Worm (Caenorhabditis elegans): ENCODE data around the gene oac-55.

DNA sequence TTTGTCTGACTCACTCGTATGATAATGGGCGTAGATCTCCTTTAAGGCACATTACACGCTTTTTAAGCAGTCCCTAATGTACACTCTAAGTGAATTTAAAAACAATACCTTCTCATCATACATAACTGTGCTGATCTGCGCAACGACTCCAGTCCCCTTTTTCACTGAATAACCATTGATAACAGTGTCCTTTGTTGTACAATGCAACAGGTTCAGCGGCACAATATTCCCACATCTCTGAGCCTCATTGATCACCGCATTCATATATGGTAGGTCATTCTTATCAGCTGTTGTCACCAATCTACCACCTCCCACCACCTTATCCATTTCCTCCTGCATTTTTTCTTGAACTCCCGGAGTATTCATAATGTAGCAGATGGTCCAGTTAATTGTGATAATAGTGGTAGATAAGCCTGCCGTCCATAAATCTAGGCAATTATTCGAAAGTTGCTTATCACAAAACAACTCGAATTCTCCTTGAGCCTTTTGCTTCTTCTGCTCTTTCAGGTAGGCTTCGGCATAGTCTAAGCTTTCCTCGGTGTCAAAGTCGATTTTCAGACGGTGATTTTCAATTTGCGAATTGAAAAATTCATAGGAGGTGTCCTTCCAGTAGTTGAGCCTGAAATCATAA lies 41.0 kb downstream of the oac-55 start:
- TF ChIP-seq R02D3.7 (tag; optimal IDR thresholded peaks at IDR 0.05) (no peak), nhr-11 (tag; optimal IDR thresholded peaks at IDR 0.05) (no peak), aly-2 (tag; optimal IDR thresholded peaks at IDR 0.05) (no peak), nhr-77 (tag; optimal IDR thresholded peaks at IDR 0.05) (no peak), ztf-11 (tag; optimal IDR thresholded peaks at IDR 0.05) (no peak), skn-1 (tag; optimal IDR thresholded peaks at IDR 0.05) (no peak), ama-1 (optimal IDR thresholded peaks at IDR 0.05) (no peak), nhr-12 (tag; optimal IDR thresholded peaks at IDR 0.05) (no peak), snpc-4 (tag; optimal IDR thresholded peaks at IDR 0.05) (no peak)

Measured in whole organism, L3 larva.